Fruit fly (Drosophila melanogaster) whole organism, embryonic: ENCODE data around the gene Rad17.

Experiments
- Atf-2 ChIP-seq: fragments of 200-800 bp; sonication (Bioruptor generic); optimal IDR thresholded peaks from 2 replicates; lab custom pipeline; 2016; ENCODE audit warnings: missing biosample characterization, missing genetic modification characterization
- Atf3 ChIP-seq: fragments of 200-800 bp; sonication (Bioruptor generic); optimal IDR thresholded peaks from 3 replicates; lab custom pipeline; 2016; ENCODE audit warnings: missing biosample characterization, missing genetic modification characterization
- CG10267 ChIP-seq: fragments of 200-800 bp; sonication (Bioruptor generic); optimal IDR thresholded peaks from 2 replicates; lab custom pipeline; 2018; ENCODE audit warnings: missing biosample characterization, mild to moderate bottlenecking, missing genetic modification characterization, moderate library complexity
- CG10543 ChIP-seq: fragments of 200-800 bp; sonication (Bioruptor generic); optimal IDR thresholded peaks from 3 replicates; lab custom pipeline; 2017; ENCODE audit warnings: missing biosample characterization, mild to moderate bottlenecking, missing genetic modification characterization, moderate library complexity
- CG10959 ChIP-seq: fragments of 200-800 bp; sonication (Bioruptor generic); IDR thresholded peaks from 2 replicates; pipeline ENCODE4 v1.3.6; 2022; ENCODE audit warnings: missing biosample characterization, missing genetic modification characterization
- CG11085 ChIP-seq: fragments of 200-800 bp; sonication (Bioruptor generic); IDR thresholded peaks from 2 replicates; pipeline ENCODE4 v1.3.6; 2022; ENCODE audit warnings: missing biosample characterization, missing genetic modification characterization
- CG11247 ChIP-seq: fragments of 200-800 bp; sonication (Bioruptor generic); IDR thresholded peaks from 2 replicates; pipeline ENCODE4 v1.3.6; 2022; ENCODE audit warnings: missing biosample characterization, missing genetic modification characterization
- CG12071 ChIP-seq: fragments of 200-800 bp; sonication (Bioruptor generic); optimal IDR thresholded peaks from 3 replicates; lab custom pipeline; 2018; ENCODE audit warnings: missing biosample characterization, mild to moderate bottlenecking, missing genetic modification characterization
- CG14965 ChIP-seq: fragments of 200-800 bp; sonication (Bioruptor generic); optimal IDR thresholded peaks from 2 replicates; lab custom pipeline; 2016; ENCODE audit warnings: missing biosample characterization, missing genetic modification characterization, borderline replicate concordance
- CG15073 ChIP-seq: fragments of 200-800 bp; sonication (Bioruptor generic); optimal IDR thresholded peaks from 2 replicates; lab custom pipeline; 2016; ENCODE audit warnings: missing biosample characterization, missing genetic modification characterization
- CG16813 ChIP-seq: fragments of 200-800 bp; sonication (Bioruptor generic); IDR thresholded peaks from 3 replicates; pipeline ENCODE4 v1.3.6; 2022; ENCODE audit warnings: missing biosample characterization, missing genetic modification characterization; ENCODE audit not compliant: partially characterized antibody
- CG30020 ChIP-seq: fragments of 200-800 bp; optimal IDR thresholded peaks from 2 replicates; lab custom pipeline; 2019; ENCODE audit warnings: missing biosample characterization, mild to moderate bottlenecking, missing genetic modification characterization, moderate library complexity
- CG30403 ChIP-seq: fragments of 200-800 bp; sonication (Bioruptor generic); optimal IDR thresholded peaks from 3 replicates; lab custom pipeline; 2016; ENCODE audit warnings: missing biosample characterization, missing genetic modification characterization
- CG32532 ChIP-seq: fragments of 200-800 bp; sonication (Bioruptor generic); IDR thresholded peaks from 2 replicates; pipeline ENCODE4 v1.3.6; 2022; ENCODE audit warnings: missing biosample characterization, missing genetic modification characterization
- CG33557 ChIP-seq: fragments of 200-800 bp; sonication (Bioruptor generic); optimal IDR thresholded peaks from 2 replicates; lab custom pipeline; 2019; ENCODE audit warnings: missing biosample characterization, mild to moderate bottlenecking, missing genetic modification characterization, moderate library complexity
- CG3407 ChIP-seq: fragments of 200-800 bp; sonication (Bioruptor generic); optimal IDR thresholded peaks from 2 replicates; lab custom pipeline; 2018; ENCODE audit warnings: missing biosample characterization, mild to moderate bottlenecking, missing genetic modification characterization
- CG34376 ChIP-seq: fragments of 200-800 bp; sonication (Bioruptor generic); optimal IDR thresholded peaks from 2 replicates; lab custom pipeline; 2018; ENCODE audit warnings: missing biosample characterization, mild to moderate bottlenecking, missing genetic modification characterization
- CG3995 ChIP-seq: fragments of 200-800 bp; sonication (Bioruptor generic); optimal IDR thresholded peaks from 3 replicates; lab custom pipeline; 2016; ENCODE audit warnings: missing biosample characterization, missing genetic modification characterization
- CG4707 ChIP-seq: fragments of 200-800 bp; sonication (Bioruptor generic); optimal IDR thresholded peaks from 2 replicates; lab custom pipeline; 2018; ENCODE audit warnings: missing biosample characterization, mild to moderate bottlenecking, missing genetic modification characterization, moderate library complexity
- CG8290 ChIP-seq, 3 experiments: fragments of 200-800 bp; sonication (Bioruptor generic); optimal IDR thresholded peaks; 2 replicates each; lab custom pipeline; 2016 to 2019; ENCODE audit warnings: missing biosample characterization in 3 of 3, missing genetic modification characterization in 3 of 3, mild to moderate bottlenecking in 2 of 3, moderate library complexity in 1 of 3
- CTCF ChIP-seq: fragments of 200-800 bp; sonication (Bioruptor generic); optimal IDR thresholded peaks from 2 replicates; lab custom pipeline; 2017; ENCODE audit warnings: missing biosample characterization, mild to moderate bottlenecking, missing genetic modification characterization, moderate library complexity
- CrebB ChIP-seq: fragments of 200-800 bp; sonication (Bioruptor generic); optimal IDR thresholded peaks from 3 replicates; lab custom pipeline; 2018; ENCODE audit warnings: missing biosample characterization, mild to moderate bottlenecking, missing genetic modification characterization
- Drgx ChIP-seq: fragments of 200-800 bp; sonication (Bioruptor generic); IDR thresholded peaks from 2 replicates; pipeline ENCODE4 v1.3.6; 2022; ENCODE audit warnings: missing biosample characterization, missing genetic modification characterization
- HLH4C ChIP-seq: fragments of 200-800 bp; sonication (Bioruptor generic); IDR thresholded peaks from 3 replicates; pipeline ENCODE4 v1.3.6; 2022; ENCODE audit warnings: missing biosample characterization, missing genetic modification characterization; ENCODE audit not compliant: partially characterized antibody
- Hmx ChIP-seq: fragments of 200-800 bp; sonication (Bioruptor generic); optimal IDR thresholded peaks from 2 replicates; lab custom pipeline; 2016; ENCODE audit warnings: missing biosample characterization, missing genetic modification characterization
- Jarid2 ChIP-seq: fragments of 200-800 bp; sonication (Bioruptor generic); optimal IDR thresholded peaks from 3 replicates; lab custom pipeline; 2017; ENCODE audit warnings: mild to moderate bottlenecking, missing biosample characterization, missing genetic modification reagents, missing genetic modification characterization
- Med ChIP-seq: fragments of 200-800 bp; sonication (Bioruptor generic); peaks from one replicate; lab custom pipeline; 2016; ENCODE audit warnings: missing biosample characterization, missing genetic modification characterization, mild to moderate bottlenecking, inconsistent platforms, moderate library complexity
- Myb ChIP-seq: fragments of 200-800 bp; sonication (Bioruptor generic); optimal IDR thresholded peaks from 2 replicates; lab custom pipeline; 2016; ENCODE audit warnings: missing biosample characterization, missing genetic modification characterization
- NC2α ChIP-seq: fragments of 200-800 bp; sonication (Bioruptor generic); optimal IDR thresholded peaks from 2 replicates; lab custom pipeline; 2016; ENCODE audit warnings: missing biosample characterization, missing genetic modification characterization
- Nf-YB ChIP-seq: fragments of 200-800 bp; sonication (Bioruptor generic); optimal IDR thresholded peaks from 3 replicates; lab custom pipeline; 2019; ENCODE audit warnings: missing biosample characterization, mild to moderate bottlenecking, missing genetic modification characterization, moderate library complexity
- Nf-YC ChIP-seq: fragments of 200-800 bp; optimal IDR thresholded peaks from 3 replicates; lab custom pipeline; 2019; ENCODE audit warnings: missing biosample characterization, mild to moderate bottlenecking, missing genetic modification characterization, moderate library complexity
- Pdp1 ChIP-seq, 2 experiments: fragments of 200-800 bp; sonication (Bioruptor generic); optimal IDR thresholded peaks; 3 replicates each; lab custom pipeline; 2016; ENCODE audit warnings: missing biosample characterization in 2 of 2, missing genetic modification characterization in 2 of 2, mild to moderate bottlenecking in 1 of 2, moderate library complexity in 1 of 2
- Rx ChIP-seq: fragments of 200-800 bp; sonication (Bioruptor generic); IDR thresholded peaks from 2 replicates; pipeline ENCODE4 v1.3.6; 2022; ENCODE audit warnings: missing biosample characterization, missing genetic modification characterization
- ab ChIP-seq: fragments of 200-800 bp; sonication (Bioruptor generic); optimal IDR thresholded peaks from 2 replicates; lab custom pipeline; 2016; ENCODE audit warnings: missing biosample characterization, missing genetic modification characterization
- ato ChIP-seq: fragments of 200-800 bp; sonication (Bioruptor generic); IDR thresholded peaks from 2 replicates; pipeline ENCODE4 v1.3.6; 2022; ENCODE audit warnings: missing biosample characterization, missing genetic modification characterization; ENCODE audit not compliant: partially characterized antibody
- bcd ChIP-seq: fragments of 200-800 bp; sonication (Bioruptor generic); optimal IDR thresholded peaks from 2 replicates; lab custom pipeline; 2017; ENCODE audit warnings: missing biosample characterization, mild to moderate bottlenecking, missing genetic modification characterization
- bowl ChIP-seq: fragments of 200-800 bp; sonication (Bioruptor generic); IDR thresholded peaks from 2 replicates; pipeline ENCODE4 v1.3.6; 2022; ENCODE audit warnings: missing biosample characterization, missing genetic modification characterization
- cato ChIP-seq: fragments of 200-800 bp; sonication (Bioruptor generic); optimal IDR thresholded peaks from 2 replicates; lab custom pipeline; 2016; ENCODE audit warnings: missing biosample characterization, missing genetic modification characterization, borderline replicate concordance
- cwo ChIP-seq: fragments of 200-800 bp; sonication (Bioruptor generic); optimal IDR thresholded peaks from 3 replicates; lab custom pipeline; 2017; ENCODE audit warnings: missing biosample characterization, missing genetic modification characterization, mild to moderate bottlenecking, moderate library complexity, missing genetic modification reagents
- dan ChIP-seq: fragments of 200-800 bp; sonication (Bioruptor generic); IDR thresholded peaks from 2 replicates; pipeline ENCODE4 v1.3.6; 2022; ENCODE audit warnings: missing biosample characterization, missing genetic modification characterization
- dm ChIP-seq: fragments of 200-800 bp; sonication (Bioruptor generic); optimal IDR thresholded peaks from 3 replicates; lab custom pipeline; 2016; ENCODE audit warnings: missing biosample characterization, missing genetic modification characterization
- her ChIP-seq: fragments of 200-800 bp; sonication (Bioruptor generic); optimal IDR thresholded peaks from 2 replicates; lab custom pipeline; 2016; ENCODE audit warnings: missing biosample characterization, missing genetic modification characterization
- kay ChIP-seq: fragments of 200-800 bp; sonication (Bioruptor generic); optimal IDR thresholded peaks from 2 replicates; lab custom pipeline; 2016; ENCODE audit warnings: missing biosample characterization, missing genetic modification characterization
- lilli ChIP-seq: fragments of 200-800 bp; sonication (Bioruptor generic); optimal IDR thresholded peaks from 3 replicates; lab custom pipeline; 2016; ENCODE audit warnings: missing biosample characterization, missing genetic modification characterization
- lmd ChIP-seq: fragments of 200-800 bp; sonication (Bioruptor generic); IDR thresholded peaks from 2 replicates; pipeline ENCODE4 v1.3.6; 2022; ENCODE audit warnings: missing biosample characterization, missing genetic modification characterization
- lola ChIP-seq, 3 experiments: fragments of >200 bp in 2 of 3; fragments of 200-800 bp in 1 of 3; sonication (Bioruptor generic) in 1 of 3; optimal IDR thresholded peaks; 2 replicates each; lab custom pipeline; 2017 to 2019; ENCODE audit warnings: missing biosample characterization in 3 of 3, missing genetic modification characterization in 3 of 3, mild to moderate bottlenecking in 1 of 3, moderate library complexity in 1 of 3
- odd ChIP-seq: fragments of 200-800 bp; sonication (Bioruptor generic); optimal IDR thresholded peaks from 2 replicates; lab custom pipeline; 2017; ENCODE audit warnings: missing biosample characterization, mild to moderate bottlenecking, missing genetic modification characterization
- otp ChIP-seq: fragments of 200-800 bp; sonication (Bioruptor generic); IDR thresholded peaks from 3 replicates; pipeline ENCODE4, ENCODE4 v1.3.6; 2022; ENCODE audit warnings: missing biosample characterization, missing genetic modification characterization
- pho ChIP-seq: fragments of 200-800 bp; sonication (Bioruptor generic); optimal IDR thresholded peaks from 2 replicates; lab custom pipeline; 2016; ENCODE audit warnings: missing biosample characterization, missing genetic modification characterization
- tna ChIP-seq: fragments of 200-800 bp; sonication (Bioruptor generic); IDR thresholded peaks from 2 replicates; pipeline ENCODE4 v1.3.6; 2022; ENCODE audit warnings: missing biosample characterization, missing genetic modification characterization; ENCODE audit not compliant: partially characterized antibody
- yki ChIP-seq: fragments of >200 bp; optimal IDR thresholded peaks from 3 replicates; lab custom pipeline; 2018

Gene Rad17

dm6 chr3R:14706860-14707259 is 43.9 kb upstream of the Rad17 start (continued):
- TF ChIP-seq CG3995 (GFP tag; lab: Kevin White, UChicago) = peak; percentile 14
- TF ChIP-seq dan (GFP tag; lab: Robert Waterston, UW) = no peak
- no peak for TF ChIP-seq CG12071 (GFP tag; lab: Kevin White, UChicago)
- peak; percentile 45 to 59 for TF ChIP-seq Pdp1 (GFP tag; optimal IDR thresholded peaks at IDR 0.05; lab: Kevin White, UChicago)
- TF ChIP-seq CG33557 (GFP tag; lab: Kevin White, UChicago) = no peak
- TF ChIP-seq CG11085 (GFP tag; lab: Robert Waterston, UW) = peak; percentile 39; the same call in 1 of the 2 replicates
- TF ChIP-seq CG34376 = no peak
- no peak for TF ChIP-seq odd
- TF ChIP-seq Atf-2 (GFP tag; lab: Kevin White, UChicago) = peak; percentile 12
- peak; percentile 73 for TF ChIP-seq CG11247
- TF ChIP-seq CTCF (GFP tag; lab: Kevin White, UChicago) = no peak
- no peak for TF ChIP-seq Hmx
- TF ChIP-seq CG10543 (GFP tag; lab: Kevin White, UChicago) = no peak
- no peak for TF ChIP-seq bcd (GFP tag; lab: Kevin White, UChicago)
- peak; percentile 20 for TF ChIP-seq ab
- no peak for TF ChIP-seq Jarid2 (GFP tag; lab: Kevin White, UChicago)
- peak; percentile 79 for TF ChIP-seq Drgx (GFP tag; lab: Robert Waterston, UW)
- TF ChIP-seq bowl (GFP tag; lab: Robert Waterston, UW) = 0 out of 2 replicates have a peak, but pooled peaks have one; percentile 52
- TF ChIP-seq kay = no peak
- TF ChIP-seq lmd (GFP tag; lab: Robert Waterston, UW) = peak; percentile 77
- no peak for TF ChIP-seq lola (GFP tag; optimal IDR thresholded peaks at IDR 0.05; lab: Kevin White, UChicago)
- TF ChIP-seq Nf-YC (tag; lab: Kevin White, UChicago) = no peak
- TF ChIP-seq lilli (GFP tag; lab: Kevin White, UChicago) = peak; percentile 70
- TF ChIP-seq CG15073 (GFP tag; lab: Kevin White, UChicago) = no peak
- TF ChIP-seq CG30020 (tag; lab: Kevin White, UChicago) = no peak
- TF ChIP-seq CG10267 (tag; lab: Kevin White, UChicago) = no peak
- peak; percentile 52 for TF ChIP-seq her (GFP tag; lab: Kevin White, UChicago)
- no peak for TF ChIP-seq CG3407 (GFP tag; lab: Kevin White, UChicago)
- peak; percentile 91 for TF ChIP-seq HLH4C
- peak; percentile 68 for TF ChIP-seq CG16813
- peak; percentile 52; the same call in 1 of the 2 replicates for TF ChIP-seq ato (GFP tag; lab: Robert Waterston, UW)
- peak; percentile 86 for TF ChIP-seq tna (GFP tag; lab: Robert Waterston, UW)
- TF ChIP-seq CG10959 (GFP tag; lab: Robert Waterston, UW) = no peak
- TF ChIP-seq pho (GFP tag; lab: Kevin White, UChicago) = peak; percentile 33
- TF ChIP-seq CG4707 = no peak
- TF ChIP-seq dm (GFP tag; lab: Kevin White, UChicago) = no peak
- peak; percentile 31 for TF ChIP-seq cwo (GFP tag; lab: Kevin White, UChicago)
- TF ChIP-seq CrebB (tag; lab: Kevin White, UChicago) = peak; percentile 28
- TF ChIP-seq Nf-YB = no peak
- peak; percentile 57 for TF ChIP-seq Myb (GFP tag; lab: Kevin White, UChicago)
- peak; percentile 19 for TF ChIP-seq Atf3
- TF ChIP-seq CG32532 (GFP tag; lab: Robert Waterston, UW) = peak; percentile 83
- peak; percentile 42 for TF ChIP-seq CG30403 (GFP tag; lab: Kevin White, UChicago)
- no peak for TF ChIP-seq CG8290 (GFP tag; optimal IDR thresholded peaks at IDR 0.05; lab: Kevin White, UChicago)
- peak in 1 of 2 experiments; percentile 73 for TF ChIP-seq CG8290 (tag; optimal IDR thresholded peaks at IDR 0.05; lab: Kevin White, UChicago)
- TF ChIP-seq NC2α = no peak
- TF ChIP-seq otp = peak; percentile 70; the same call in 2 of the 3 replicates
- TF ChIP-seq CG14965 (GFP tag; lab: Kevin White, UChicago) = no peak
- TF ChIP-seq Rx (GFP tag; lab: Robert Waterston, UW) = peak; percentile 62
- no peak for TF ChIP-seq cato (GFP tag; lab: Kevin White, UChicago)
- peak; percentile 95 for TF ChIP-seq Med (GFP tag; lab: Kevin White, UChicago)
- TF ChIP-seq yki = no peak
